Fruit fly (Drosophila melanogaster): Measurements from ENCODE around the gene CG14687.

DNA sequence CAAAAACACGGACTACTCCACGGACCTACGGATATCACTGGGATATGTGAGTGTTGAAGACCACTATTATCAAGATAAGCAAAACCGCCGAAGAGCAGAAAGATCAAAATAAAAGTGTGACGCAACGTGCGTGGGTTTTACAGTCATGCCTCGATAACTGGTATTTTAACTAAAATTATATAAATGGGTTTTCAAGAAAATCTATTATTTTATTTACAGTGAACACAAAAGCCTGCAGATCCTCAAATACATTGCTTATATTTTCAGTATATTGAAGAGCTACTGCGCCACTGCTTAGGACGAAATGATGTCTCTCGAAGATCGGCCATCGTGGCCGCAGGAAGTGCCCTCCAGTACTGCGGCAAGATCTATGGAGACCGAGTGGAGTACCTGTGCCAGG, 30.7 kb upstream of the CG14687 start:
- TF ChIP-seq CG4404 (GFP tag; IDR thresholded peaks at IDR 0.05) (no peak), CG10267 (tag; optimal IDR thresholded peaks at IDR 0.05) (no peak), ham (GFP tag; IDR thresholded peaks at IDR 0.05) (no peak), CG2678 (tag; optimal IDR thresholded peaks at IDR 0.05) (no peak), dysf (GFP tag; IDR thresholded peaks at IDR 0.05) (peak; percentile 25; the same call in 1 of the 3 replicates), cwo (GFP tag; optimal IDR thresholded peaks at IDR 0.05) (no peak), Drgx (GFP tag; IDR thresholded peaks at IDR 0.05) (no peak), Fer1 (GFP tag; optimal IDR thresholded peaks at IDR 0.05) (no peak), CG1832 (GFP tag; optimal IDR thresholded peaks at IDR 0.05) (no peak), bsh (GFP tag; optimal IDR thresholded peaks at IDR 0.05) (no peak), CG7357 (GFP tag; IDR thresholded peaks at IDR 0.05) (no peak), bab2 (GFP tag; optimal IDR thresholded peaks at IDR 0.05) (no peak)
